Fruit fly (Drosophila melanogaster): ENCODE data around the gene CG1239.

dm6 chr3R:5754594-5754993 lies 21.3 kb downstream of the CG1239 start, which contains the start of gene Dcps:
- TF ChIP-seq usp (GFP tag; optimal IDR thresholded peaks at IDR 0.05), result no peak
- no peak for TF ChIP-seq psq (optimal IDR thresholded peaks at IDR 0.05)

All from whole organism.